4 fruit fly cellular contexts compared by ENCODE assay signal in genomic region chr3L:819297-819886, dm6.
TF ChIP-seq lines count a peak whose summit lies in the region.

No protein-coding gene starts in this region.

- TF ChIP-seq CTCF in whole organism, embryonic (GFP tag; optimal IDR thresholded peaks at IDR 0.05; lab: Kevin White, UChicago), result no peak

TF ChIP-seq in whole organism, embryonic, 481 proteins besides CTCF, POLR2A, EP300 and RAD21 (continues in another document):
- peak; percentile 75 for TF ChIP-seq CG10462 (GFP tag; optimal IDR thresholded peaks at IDR 0.05; lab: Kevin White, UChicago)
- TF ChIP-seq sd (tag; optimal IDR thresholded peaks at IDR 0.05; lab: Kevin White, UChicago), result peak; percentile 94
- TF ChIP-seq dmrt99B (tag; optimal IDR thresholded peaks at IDR 0.05; lab: Kevin White, UChicago), result peak; percentile 92
- TF ChIP-seq ssp (GFP tag; IDR thresholded peaks at IDR 0.05; lab: Robert Waterston, UW), result peak; percentile 82
- TF ChIP-seq knrl (GFP tag; IDR thresholded peaks at IDR 0.05; lab: Robert Waterston, UW; ENCODE audit: partially characterized antibody), result no peak
- no peak for TF ChIP-seq D (optimal IDR thresholded peaks at IDR 0.05; lab: Kevin White, UChicago)
- peak; percentile 62 for TF ChIP-seq D (GFP tag; optimal IDR thresholded peaks at IDR 0.05; lab: Kevin White, UChicago)
- TF ChIP-seq az2 (GFP tag; optimal IDR thresholded peaks at IDR 0.05; lab: Kevin White, UChicago), result peak; percentile 92
- peak; percentile 62 for TF ChIP-seq Bdp1 (GFP tag; optimal IDR thresholded peaks at IDR 0.05; lab: Kevin White, UChicago)
- peak; percentile 93 for TF ChIP-seq CG9932 (GFP tag; IDR thresholded peaks at IDR 0.05; lab: Robert Waterston, UW)
- peak; percentile 83 for TF ChIP-seq Ssrp (tag; optimal IDR thresholded peaks at IDR 0.05; lab: Kevin White, UChicago)
- peak; percentile 76 for TF ChIP-seq kah (GFP tag; optimal IDR thresholded peaks at IDR 0.05; lab: Kevin White, UChicago)
- peak; percentile 88 for TF ChIP-seq Oaz (GFP tag; IDR thresholded peaks at IDR 0.05; lab: Robert Waterston, UW)
- TF ChIP-seq rib (GFP tag; IDR thresholded peaks at IDR 0.05; lab: Robert Waterston, UW), result peak; percentile 88
- TF ChIP-seq chm (GFP tag; IDR thresholded peaks at IDR 0.05; lab: Robert Waterston, UW), result peak; percentile 96
- TF ChIP-seq CG13123 (GFP tag; optimal IDR thresholded peaks at IDR 0.05; lab: Kevin White, UChicago), result peak; percentile 66
- TF ChIP-seq E2f2 (GFP tag; IDR thresholded peaks at IDR 0.05; lab: Robert Waterston, UW), result peak; percentile 73
- peak; percentile 77 for TF ChIP-seq ftz-f1 (GFP tag; optimal IDR thresholded peaks at IDR 0.05; lab: Kevin White, UChicago)
- TF ChIP-seq NC2α (GFP tag; optimal IDR thresholded peaks at IDR 0.05; lab: Kevin White, UChicago), result peak; percentile 62
- no peak for TF ChIP-seq inv (GFP tag; IDR thresholded peaks at IDR 0.05; lab: Robert Waterston, UW; ENCODE audit: partially characterized antibody)
- peak; percentile 93 for TF ChIP-seq CG15269 (tag; optimal IDR thresholded peaks at IDR 0.05; lab: Kevin White, UChicago)
- TF ChIP-seq Eip74EF (GFP tag; optimal IDR thresholded peaks at IDR 0.05; lab: Kevin White, UChicago), result peak in 1 of 2 experiments; percentile 77

TF ChIP-seq in whole organism, prepupa, 60 proteins besides CTCF, POLR2A, EP300 and RAD21 (continues in another document):
- TF ChIP-seq CG8119 (GFP tag; IDR thresholded peaks at IDR 0.05; lab: Robert Waterston, UW) (peak; percentile 39; the same call in 1 of the 3 replicates), Sox102F (GFP tag; optimal IDR thresholded peaks at IDR 0.05; lab: Kevin White, UChicago) (peak; percentile 71), CG7368 (GFP tag; optimal IDR thresholded peaks at IDR 0.05; lab: Kevin White, UChicago) (peak; percentile 42), esn (GFP tag; optimal IDR thresholded peaks at IDR 0.05; lab: Kevin White, UChicago) (peak; percentile 73), fd85E (GFP tag; optimal IDR thresholded peaks at IDR 0.05; lab: Kevin White, UChicago) (no peak), Lpt (GFP tag; optimal IDR thresholded peaks at IDR 0.05; lab: Kevin White, UChicago) (no peak), CG16779 (tag; optimal IDR thresholded peaks at IDR 0.05; lab: Kevin White, UChicago) (no peak), Eip93F (GFP tag; optimal IDR thresholded peaks at IDR 0.05; lab: Kevin White, UChicago) (peak; percentile 44), CG9139 (GFP tag; optimal IDR thresholded peaks at IDR 0.05; lab: Kevin White, UChicago) (no peak), Hr4 (GFP tag; optimal IDR thresholded peaks at IDR 0.05; lab: Kevin White, UChicago) (peak; percentile 22), achi (GFP tag; optimal IDR thresholded peaks at IDR 0.05; lab: Kevin White, UChicago) (peak; percentile 49), CG15336 (GFP tag; IDR thresholded peaks at IDR 0.05; lab: Robert Waterston, UW) (peak; percentile 25; the same call in 1 of the 2 replicates), Met (GFP tag; optimal IDR thresholded peaks at IDR 0.05; lab: Kevin White, UChicago) (peak; percentile 77), CG4318 (GFP tag; optimal IDR thresholded peaks at IDR 0.05; lab: Kevin White, UChicago) (peak; percentile 0), CG10669 (GFP tag; optimal IDR thresholded peaks at IDR 0.05; lab: Kevin White, UChicago) (peak; percentile 7), svp (GFP tag; lab: Kevin White, UChicago) (peak; percentile 90), salr (GFP tag; optimal IDR thresholded peaks at IDR 0.05; lab: Kevin White, UChicago) (no peak), CG11294 (GFP tag; IDR thresholded peaks at IDR 0.05; lab: Robert Waterston, UW) (0 out of 2 replicates have a peak, but pooled peaks have one; percentile 6), ss (GFP tag; optimal IDR thresholded peaks at IDR 0.05; lab: Kevin White, UChicago) (no peak), dac (GFP tag; optimal IDR thresholded peaks at IDR 0.05; lab: Kevin White, UChicago) (no peak), CG8319 (GFP tag; optimal IDR thresholded peaks at IDR 0.05; lab: Kevin White, UChicago) (peak; percentile 49), CG6163 (GFP tag; IDR thresholded peaks at IDR 0.05; lab: Robert Waterston, UW) (peak; percentile 73), OdsH (GFP tag; optimal IDR thresholded peaks at IDR 0.05; lab: Kevin White, UChicago) (peak; percentile 60), acj6 (GFP tag; optimal IDR thresholded peaks at IDR 0.05; lab: Kevin White, UChicago) (peak; percentile 55)

TF ChIP-seq in whole organism, pupa, 21 proteins besides CTCF, POLR2A, EP300 and RAD21:
- TF ChIP-seq CG14655 (GFP tag; optimal IDR thresholded peaks at IDR 0.05; lab: Kevin White, UChicago) (no peak), Snoo (tag; optimal IDR thresholded peaks at IDR 0.05; lab: Kevin White, UChicago) (peak; percentile 67), Pif1A (GFP tag; optimal IDR thresholded peaks at IDR 0.05; lab: Kevin White, UChicago) (peak; percentile 33), CG12605 (GFP tag; IDR thresholded peaks at IDR 0.05; lab: Robert Waterston, UW) (no peak), CG17806 (tag; optimal IDR thresholded peaks at IDR 0.05; lab: Kevin White, UChicago) (peak; percentile 16), CG9948 (tag; optimal IDR thresholded peaks at IDR 0.05; lab: Kevin White, UChicago) (no peak), EcR (GFP tag; optimal IDR thresholded peaks at IDR 0.05; lab: Kevin White, UChicago) (no peak), D1 (tag; optimal IDR thresholded peaks at IDR 0.05; lab: Kevin White, UChicago) (no peak), CG4496 (GFP tag; IDR thresholded peaks at IDR 0.05; lab: Robert Waterston, UW) (peak; percentile 71), CG8301 (tag; optimal IDR thresholded peaks at IDR 0.05; lab: Kevin White, UChicago) (peak; percentile 1), CG10348 (GFP tag; IDR thresholded peaks at IDR 0.05; lab: Robert Waterston, UW) (no peak), rn (GFP tag; IDR thresholded peaks at IDR 0.05; lab: Robert Waterston, UW) (peak; percentile 51; the same call in 1 of the 2 replicates), CG15710 (tag; optimal IDR thresholded peaks at IDR 0.05; lab: Kevin White, UChicago) (peak; percentile 3), gl (tag; optimal IDR thresholded peaks at IDR 0.05; lab: Kevin White, UChicago) (no peak), fd96Ca (GFP tag; IDR thresholded peaks at IDR 0.05; lab: Robert Waterston, UW) (peak; percentile 57; the same call in 1 of the 3 replicates), Ets98B (GFP tag; IDR thresholded peaks at IDR 0.05; lab: Robert Waterston, UW) (peak; percentile 55), CG8159 (tag; optimal IDR thresholded peaks at IDR 0.05; lab: Kevin White, UChicago) (no peak), CG34367 (tag; optimal IDR thresholded peaks at IDR 0.05; lab: Kevin White, UChicago) (no peak), CG13204 (GFP tag; optimal IDR thresholded peaks at IDR 0.05; lab: Kevin White, UChicago) (no peak), Pif1B (GFP tag; optimal IDR thresholded peaks at IDR 0.05; lab: Kevin White, UChicago) (peak; percentile 56), CG32121 (GFP tag; IDR thresholded peaks at IDR 0.05; lab: Robert Waterston, UW) (0 out of 2 replicates have a peak, but pooled peaks have one; percentile 23)

TF ChIP-seq in whole organism, wandering third instar larva, 38 proteins besides CTCF, POLR2A, EP300 and RAD21:
- TF ChIP-seq N (GFP tag; optimal IDR thresholded peaks at IDR 0.05; lab: Kevin White, UChicago) (no peak), HLH106 (tag; optimal IDR thresholded peaks at IDR 0.05; lab: Kevin White, UChicago) (peak; percentile 51), pan (optimal IDR thresholded peaks at IDR 0.05; lab: Kevin White, UChicago) (no peak), woc (GFP tag; optimal IDR thresholded peaks at IDR 0.05; lab: Kevin White, UChicago) (peak; percentile 66), br (GFP tag; optimal IDR thresholded peaks at IDR 0.05; lab: Kevin White, UChicago) (peak; percentile 51), psq (GFP tag; optimal IDR thresholded peaks at IDR 0.05; lab: Kevin White, UChicago) (peak; percentile 13), sv (GFP tag; optimal IDR thresholded peaks at IDR 0.05; lab: Kevin White, UChicago) (peak; percentile 85), OdsH (GFP tag; optimal IDR thresholded peaks at IDR 0.05; lab: Kevin White, UChicago) (peak; percentile 29), foxo (GFP tag; optimal IDR thresholded peaks at IDR 0.05; lab: Kevin White, UChicago) (peak in 1 of 2 experiments; percentile 72), Sp1 (GFP tag; optimal IDR thresholded peaks at IDR 0.05; lab: Kevin White, UChicago) (peak; percentile 38), CrebA (GFP tag; optimal IDR thresholded peaks at IDR 0.05; lab: Kevin White, UChicago; ENCODE audit: borderline replicate concordance) (no peak), h (GFP tag; optimal IDR thresholded peaks at IDR 0.05; lab: Kevin White, UChicago) (peak; percentile 59), Hnf4 (GFP tag; optimal IDR thresholded peaks at IDR 0.05; lab: Kevin White, UChicago) (peak; percentile 56), Dif (GFP tag; optimal IDR thresholded peaks at IDR 0.05; lab: Kevin White, UChicago; ENCODE audit: partially characterized antibody) (no peak), rgr (GFP tag; optimal IDR thresholded peaks at IDR 0.05; lab: Kevin White, UChicago) (peak; percentile 38), Hr78 (GFP tag; optimal IDR thresholded peaks at IDR 0.05; lab: Kevin White, UChicago) (no peak), ey (GFP tag; optimal IDR thresholded peaks at IDR 0.05; lab: Kevin White, UChicago) (peak; percentile 41), fru (GFP tag; optimal IDR thresholded peaks at IDR 0.05; lab: Kevin White, UChicago) (peak; percentile 55)

Comparison
In these comparisons a context has a peak if more than half of its experiments do, and no peak if none do; other contexts are left out.
1. Of the 7 proteins assayed by ChIP-seq in both whole organism, embryonic and whole organism, prepupa: peak only in whole organism, embryonic: CG16779, CG6854 and Gug; only in whole organism, prepupa: Hr39; in both: Blimp-1 and Sox102F; in neither: 1.